Fruit fly (Drosophila melanogaster): Measurements from ENCODE around the gene Cad87A.

dm6 chr3R:11962739-11963214 is 13.8 kb upstream of the Cad87A start, which contains the start of the genes CG3281 and aurA:
- TF ChIP-seq Spps (tag; optimal IDR thresholded peaks at IDR 0.05) (peak; percentile 35), CG10565 (GFP tag; optimal IDR thresholded peaks at IDR 0.05) (peak; percentile 20), pan (optimal IDR thresholded peaks at IDR 0.05) (no peak), pan (GFP tag; optimal IDR thresholded peaks at IDR 0.05 in 1 of 2, IDR thresholded peaks at IDR 0.05 in 1 of 2) (peak in 1 of 2 experiments; percentile 40), Hey (tag; optimal IDR thresholded peaks at IDR 0.05) (no peak), bbx (GFP tag; IDR thresholded peaks at IDR 0.05; ENCODE audit: partially characterized antibody) (peak; percentile 92), CG10209 (GFP tag; optimal IDR thresholded peaks at IDR 0.05) (peak; percentile 56)

Measured in whole organism, embryonic.